Fruit fly (Drosophila melanogaster): Measurements from ENCODE around the gene Kua.

Kua gene

DNA sequence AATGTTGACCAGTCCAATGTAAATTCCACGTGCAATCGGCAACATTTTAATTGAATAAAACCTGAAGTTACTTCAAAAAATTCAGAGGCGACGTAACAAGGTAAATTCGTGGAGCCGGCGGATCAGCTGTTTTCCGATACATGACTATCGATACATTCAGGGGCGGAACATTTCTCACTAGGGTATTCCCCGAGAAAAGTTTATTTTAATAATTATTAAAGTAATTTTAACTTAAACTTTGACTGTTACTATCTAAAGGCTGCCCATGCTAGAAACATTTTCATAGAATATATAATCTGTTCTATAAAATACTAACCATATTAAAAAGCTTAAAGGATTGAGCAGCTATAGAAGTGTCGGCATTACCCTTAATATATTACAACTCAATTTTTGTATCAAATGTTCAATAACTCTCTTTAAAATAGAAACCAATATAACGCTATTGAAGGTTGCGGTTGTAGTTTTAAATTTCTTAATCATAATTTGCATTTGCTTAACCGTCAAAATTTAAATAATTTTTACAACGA lies at the start of gene Kua, which contains the start of gene mRpS18B:
Gene Kua, plus strand, starts transcription at position 477 of the 527 bp plus-strand sequence.
Gene mRpS18B, minus strand, starts transcription at position 149 of the 527 bp plus-strand sequence.
- peak; percentile 13 for TF ChIP-seq noc (tag; optimal IDR thresholded peaks at IDR 0.05)

DNA sequence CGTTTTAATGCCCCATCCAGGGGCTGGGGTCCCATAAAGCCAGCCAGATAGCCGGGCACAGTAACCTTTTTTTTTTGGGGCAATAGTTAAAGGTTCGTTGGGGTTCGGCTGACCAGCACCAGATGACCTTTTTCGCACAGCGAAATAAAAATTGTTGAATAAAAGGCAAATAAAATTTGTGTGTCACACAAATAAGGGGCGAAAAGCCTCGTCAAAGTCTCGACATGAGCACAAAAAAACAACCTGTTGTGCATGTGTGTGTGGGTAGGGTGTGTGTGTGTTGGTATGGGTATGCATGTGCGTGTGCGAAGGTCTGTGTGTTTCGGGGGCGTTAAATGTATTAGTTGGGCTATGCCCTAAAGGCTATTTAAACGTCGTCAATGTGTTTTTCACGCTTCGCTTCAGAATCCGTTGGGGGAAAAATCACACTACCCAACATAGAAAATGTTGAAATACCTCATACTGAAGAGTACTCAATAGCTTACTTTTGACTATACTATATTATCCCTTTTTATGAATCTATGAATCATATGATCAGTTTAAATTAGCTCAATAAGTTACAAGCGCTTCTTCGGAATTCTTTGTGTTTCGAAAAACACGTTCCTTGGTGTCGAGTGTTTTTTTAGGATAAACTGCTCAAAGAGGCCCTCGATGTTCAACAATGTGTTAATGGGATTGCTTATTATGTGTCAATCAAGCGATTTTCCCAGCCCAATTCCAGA lies 46.0 kb upstream of the Kua start:
- TF ChIP-seq noc (tag; optimal IDR thresholded peaks at IDR 0.05) = no peak

DNA sequence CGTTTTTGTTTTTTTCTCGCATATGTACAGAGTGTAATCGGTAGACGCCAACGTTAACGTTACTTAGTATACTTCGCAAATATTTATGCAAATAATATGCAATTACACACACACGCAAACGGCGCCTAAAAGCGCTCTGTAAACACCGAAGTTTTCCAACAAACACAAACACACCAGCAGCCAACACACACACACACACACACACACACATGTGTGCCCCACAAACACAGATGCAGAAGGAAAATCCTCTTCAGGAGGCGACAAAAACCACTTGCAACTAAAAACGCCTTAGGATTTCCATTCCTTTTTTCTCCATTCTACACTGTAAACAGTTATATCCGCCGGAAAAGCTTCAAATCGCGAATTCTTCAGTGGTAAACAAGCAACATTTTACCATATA lies 40.0 kb upstream of the Kua start:
- TF ChIP-seq noc (tag; optimal IDR thresholded peaks at IDR 0.05) = no peak

DNA sequence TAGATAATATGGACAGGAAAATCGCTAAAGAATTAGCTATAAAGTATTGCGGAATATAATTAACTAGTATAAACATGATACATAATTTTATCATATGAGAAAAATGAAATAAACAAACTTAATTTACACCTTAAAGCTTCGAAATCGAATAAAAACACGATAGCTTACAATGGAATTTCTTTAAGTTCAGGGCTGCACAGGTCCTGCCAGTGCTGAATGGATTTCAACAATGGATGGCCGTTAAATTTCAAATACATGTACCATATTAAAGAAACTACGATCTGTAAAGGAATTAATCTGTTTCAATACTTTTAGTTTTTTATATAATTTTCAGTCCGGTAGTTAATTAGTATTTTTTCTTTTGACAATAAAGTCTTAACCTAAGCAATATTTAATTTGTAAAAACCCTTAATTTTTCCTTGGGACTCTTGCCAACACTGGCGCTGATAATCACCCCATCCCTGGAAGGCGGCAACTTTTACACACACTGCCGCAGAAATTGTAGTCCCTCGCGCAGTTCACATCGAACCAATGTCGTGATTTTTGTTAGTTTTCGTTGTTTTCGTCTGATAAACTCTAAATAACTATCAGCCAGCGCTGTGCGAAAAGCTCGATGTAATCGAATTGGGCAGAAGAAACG lies 36.2 kb upstream of the Kua start, which contains the start of the genes barr and lok:
Gene barr, minus strand, starts transcription at position 353 of the 640 bp plus-strand sequence.
Gene lok, plus strand, starts transcription at position 405 of the 640 bp plus-strand sequence.
- peak; percentile 24 for TF ChIP-seq noc (tag; optimal IDR thresholded peaks at IDR 0.05)

DNA sequence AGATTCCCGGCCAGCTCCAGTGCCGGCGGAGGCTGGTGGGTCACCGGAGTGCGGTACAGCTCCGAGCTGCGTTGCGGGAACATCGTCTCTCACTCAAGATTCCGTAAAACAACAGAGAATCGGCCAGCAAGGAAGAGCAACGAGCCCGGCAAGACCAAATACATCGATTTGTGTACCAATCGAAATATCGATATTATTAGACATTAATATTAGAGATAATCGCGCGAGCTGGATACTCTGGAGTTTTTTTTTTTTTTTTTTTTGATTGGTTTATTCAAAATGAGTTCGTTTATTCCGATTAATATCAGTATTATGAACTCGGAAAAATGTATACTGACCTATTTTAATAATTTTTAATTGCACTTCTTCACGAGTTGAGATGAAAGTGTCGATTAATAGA lies 31.9 kb upstream of the Kua start, which contains the start of gene vls:
Gene vls, minus strand, starts transcription at position 164 of the 400 bp plus-strand sequence.
- no peak for TF ChIP-seq noc (tag; optimal IDR thresholded peaks at IDR 0.05)

DNA sequence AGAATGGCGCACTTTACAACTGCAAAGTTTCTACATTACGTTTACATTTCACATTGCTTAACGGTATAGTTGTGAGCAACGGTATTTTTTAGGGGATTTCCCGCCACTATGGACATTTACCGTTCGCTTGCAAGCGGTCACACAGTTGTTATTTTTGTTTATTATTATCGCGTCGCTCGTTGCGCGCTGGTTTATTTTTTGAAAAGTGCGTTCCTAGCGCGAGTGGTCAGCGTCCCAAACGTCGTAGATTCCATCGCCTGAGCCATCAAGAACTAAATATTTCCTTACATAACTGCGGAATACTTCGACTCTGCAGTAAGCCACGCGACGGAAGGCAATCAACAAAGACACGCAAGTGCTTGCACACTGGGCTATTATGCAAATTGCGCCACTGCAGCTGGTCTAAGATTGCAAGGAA lies 31.1 kb upstream of the Kua start, which contains the start of gene bwa:
Gene bwa, plus strand, starts transcription at position 159 of the 418 bp plus-strand sequence.
- no peak for TF ChIP-seq noc (tag; optimal IDR thresholded peaks at IDR 0.05)

DNA sequence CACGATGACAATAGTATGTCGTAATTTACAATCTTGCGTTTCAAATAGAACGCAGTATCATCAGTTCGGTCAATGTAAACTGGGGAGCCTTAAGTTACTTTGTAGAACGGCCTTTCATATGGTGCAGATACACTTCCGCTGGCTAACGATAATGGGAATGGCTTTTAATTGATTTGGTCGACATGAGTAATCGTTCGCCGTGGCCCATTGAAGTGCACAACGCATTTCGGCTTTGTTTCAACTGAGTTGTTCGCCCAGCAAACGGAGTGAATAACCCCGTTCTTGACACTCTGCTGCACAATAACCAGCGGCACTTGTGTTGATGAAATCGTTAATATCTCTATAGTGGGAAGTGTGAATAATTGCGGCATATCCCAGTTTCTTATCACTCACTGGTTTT lies 29.5 kb upstream of the Kua start:
- no peak for TF ChIP-seq noc (tag; optimal IDR thresholded peaks at IDR 0.05)

DNA sequence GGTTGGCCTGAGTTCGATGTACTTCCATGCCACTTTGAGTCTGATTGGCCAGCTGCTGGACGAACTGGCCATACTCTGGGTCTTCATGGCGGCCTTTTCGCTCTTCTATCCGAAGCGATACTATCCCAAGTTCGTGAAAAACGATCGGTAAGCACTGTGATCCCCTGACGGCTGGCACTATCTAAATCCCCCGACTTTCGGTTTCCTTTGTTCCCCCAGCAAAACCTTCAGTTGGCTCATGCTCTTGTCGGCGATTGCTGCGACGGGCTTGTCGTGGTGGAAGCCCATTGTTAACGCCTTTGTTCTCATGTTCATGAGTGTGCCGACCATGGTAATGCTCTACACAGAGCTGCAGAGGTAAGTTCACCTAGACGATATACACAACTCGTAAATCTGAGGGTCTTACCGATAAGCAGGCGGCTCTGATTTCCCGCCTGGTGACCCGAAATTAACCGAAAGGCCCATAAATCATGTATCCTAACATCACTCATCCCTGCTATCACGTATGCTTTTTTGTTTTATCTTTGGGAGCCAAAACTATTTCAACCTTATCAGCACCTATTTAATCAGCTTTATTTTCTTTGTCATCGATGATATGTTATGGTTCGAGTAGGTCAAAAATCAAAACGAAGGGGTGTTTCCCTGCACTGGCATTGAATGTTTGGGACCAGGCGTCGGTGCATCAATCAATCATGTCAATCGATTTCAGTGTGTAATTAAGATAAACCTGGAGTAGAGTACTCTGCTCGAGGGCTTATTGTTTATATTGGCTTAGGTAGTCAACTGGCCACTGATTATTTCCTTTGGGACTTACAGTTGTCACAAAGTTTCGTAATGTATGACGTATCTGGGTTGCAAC lies 28.0 kb upstream of the Kua start:
- TF ChIP-seq noc (tag; optimal IDR thresholded peaks at IDR 0.05) = peak; percentile 4

DNA sequence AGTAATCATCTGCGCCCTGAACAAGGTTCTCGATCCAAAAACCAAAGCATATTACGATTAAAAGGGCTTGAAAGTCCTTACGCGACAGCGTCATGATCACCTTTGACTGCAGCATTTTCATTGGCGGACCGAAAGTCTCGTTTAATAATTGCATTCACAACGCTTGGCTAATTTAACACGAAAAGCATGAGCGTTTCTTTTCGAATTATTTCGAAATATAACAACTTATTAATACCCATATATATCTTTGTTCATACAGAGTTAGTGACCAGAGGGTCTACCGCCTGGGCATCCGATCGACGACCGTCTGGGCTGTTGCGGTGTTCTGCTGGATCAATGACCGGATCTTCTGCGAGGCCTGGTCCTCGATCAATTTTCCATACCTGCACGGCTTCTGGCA lies 25.3 kb upstream of the Kua start, which contains the start of gene CG10730:
Gene CG10730, minus strand, starts transcription at position 101 of the 400 bp plus-strand sequence.
- no peak for TF ChIP-seq noc (tag; optimal IDR thresholded peaks at IDR 0.05)

DNA sequence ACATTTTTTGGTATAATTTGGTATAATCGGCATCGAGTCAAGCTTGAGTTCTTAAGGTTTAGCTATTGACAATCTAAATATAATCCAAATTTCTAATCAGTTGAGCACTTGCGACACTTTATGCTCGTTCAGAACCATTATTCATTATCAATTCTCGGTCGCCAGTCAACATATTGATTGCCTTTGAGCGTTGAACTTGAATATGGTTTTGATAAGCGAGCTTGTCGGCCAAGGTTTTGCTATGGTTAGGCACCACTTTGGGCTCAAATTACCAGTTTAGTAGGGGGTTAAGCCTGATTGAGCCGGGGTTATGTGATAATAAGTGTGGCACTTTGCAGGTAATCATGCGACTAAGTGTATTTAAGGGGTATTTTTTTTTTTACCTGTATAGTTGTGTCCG lies 23.0 kb upstream of the Kua start:
- TF ChIP-seq noc (tag; optimal IDR thresholded peaks at IDR 0.05) = peak; percentile 22

DNA sequence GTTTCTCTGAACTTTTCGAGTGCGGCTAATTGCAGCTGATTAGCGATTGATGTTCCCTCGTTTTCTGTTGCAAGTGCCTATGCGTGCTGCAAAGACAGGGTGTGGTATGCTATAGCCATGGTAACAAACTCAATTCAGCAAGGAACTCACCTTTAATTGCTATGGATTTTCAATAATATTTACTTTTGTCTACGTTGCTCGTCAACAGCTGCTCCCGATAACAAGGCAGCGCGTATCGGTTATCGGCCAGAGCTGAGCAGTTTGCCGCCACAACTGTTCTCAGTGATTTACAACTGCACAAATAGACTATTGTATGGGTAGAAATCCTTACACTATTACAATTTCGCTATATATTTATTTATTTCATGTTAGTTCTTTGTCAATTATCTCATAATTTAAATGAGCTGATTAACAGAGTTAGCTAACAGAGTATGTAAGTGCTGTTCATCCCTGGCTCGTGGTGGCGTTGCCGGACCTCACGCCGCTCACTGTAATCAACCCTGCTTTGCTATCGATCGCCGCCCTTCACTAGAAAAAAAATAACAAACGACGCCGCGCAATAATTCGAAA lies 22.1 kb upstream of the Kua start, which contains the start of the genes pr and neb:
Gene pr, minus strand, starts transcription at position 225 of the 570 bp plus-strand sequence.
Gene neb, plus strand, starts transcription at position 524 of the 570 bp plus-strand sequence.
- peak; percentile 35 for TF ChIP-seq noc (tag; optimal IDR thresholded peaks at IDR 0.05)

DNA sequence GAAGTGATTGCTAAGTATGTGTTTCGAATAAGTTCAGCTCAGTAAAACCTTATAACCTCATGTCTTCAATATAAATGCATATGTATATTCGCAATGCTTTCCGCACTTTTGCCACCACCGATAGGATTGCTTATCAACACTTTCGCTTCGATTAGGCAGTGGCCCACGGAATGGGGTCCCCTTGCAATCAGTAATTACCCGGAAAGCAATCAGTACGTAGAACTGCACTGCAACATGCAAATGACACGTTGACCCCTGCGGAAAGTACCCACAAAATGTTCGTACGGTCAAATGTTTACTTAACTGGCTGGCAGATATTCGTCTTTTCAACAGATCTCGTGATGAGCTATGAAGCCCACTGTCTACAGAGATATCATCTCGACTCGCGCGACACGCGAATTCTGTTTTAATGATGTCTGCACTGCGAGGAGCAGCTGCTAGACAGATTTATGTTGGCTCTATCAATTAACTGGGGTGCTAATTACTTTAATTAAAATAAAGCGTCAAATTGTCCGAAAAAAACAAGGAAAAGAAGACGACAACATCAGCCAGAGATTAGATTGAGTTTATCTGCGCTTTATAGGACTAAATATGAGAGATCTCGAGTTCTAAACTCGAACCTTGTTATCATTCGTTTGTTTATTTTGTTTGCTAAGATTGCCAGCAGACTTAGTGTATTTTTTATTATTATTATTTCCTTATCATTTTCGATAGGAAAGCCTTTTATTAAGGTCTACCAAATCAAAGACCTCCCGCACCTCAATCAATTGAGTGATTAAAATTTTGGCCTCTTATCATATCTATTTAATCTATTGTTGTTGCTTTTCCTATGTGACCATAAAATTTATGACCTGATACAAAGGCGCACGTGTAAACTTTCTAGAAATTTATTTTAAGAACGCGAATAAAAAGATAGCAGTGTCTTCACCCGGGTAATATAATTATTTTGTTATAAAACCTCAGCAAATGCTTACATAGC lies 19.7 kb upstream of the Kua start:
- peak; percentile 84 for TF ChIP-seq noc (tag; optimal IDR thresholded peaks at IDR 0.05)

DNA sequence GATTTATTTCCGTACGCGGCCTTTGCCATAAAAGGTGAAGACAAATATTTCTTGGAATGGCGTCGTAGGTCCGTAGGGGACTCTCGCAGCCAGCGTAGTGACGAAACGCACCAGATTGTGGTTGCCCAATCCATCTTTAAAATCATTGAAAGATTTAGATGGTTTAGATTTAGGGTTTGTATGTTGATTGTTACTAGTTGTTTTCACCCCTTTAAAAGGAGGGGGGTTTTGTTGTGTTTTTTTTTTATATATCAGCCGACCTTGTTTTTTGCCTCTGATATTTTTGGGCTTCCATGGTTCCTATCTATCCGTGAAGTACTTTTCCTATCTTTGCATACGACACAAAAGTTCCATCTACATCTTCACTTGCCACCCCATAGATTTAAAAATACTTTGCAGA lies 18.5 kb upstream of the Kua start:
- peak; percentile 41 for TF ChIP-seq noc (tag; optimal IDR thresholded peaks at IDR 0.05)

DNA sequence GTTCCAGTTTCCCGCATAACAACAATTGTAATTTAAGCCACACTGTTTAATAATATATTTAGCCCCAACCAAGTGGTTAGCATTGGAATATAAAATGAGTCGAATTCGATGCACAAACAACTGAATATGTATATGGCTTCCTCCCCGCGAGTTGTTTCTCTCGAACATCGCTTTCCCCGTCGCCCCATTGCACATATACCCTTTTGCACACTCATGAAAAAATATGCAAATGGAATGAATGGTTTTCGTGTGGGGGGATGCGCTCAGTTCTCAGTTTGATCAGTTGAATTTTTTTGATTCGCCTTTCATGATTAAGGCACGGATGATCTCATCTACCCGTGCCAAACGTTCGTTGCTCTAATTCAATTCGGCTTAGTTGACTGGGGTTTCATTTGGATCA lies 16.6 kb upstream of the Kua start:
- TF ChIP-seq noc (tag; optimal IDR thresholded peaks at IDR 0.05) = no peak

Measured in whole organism, larva.